Worm (Caenorhabditis elegans): ENCODE data around the gene W09D6.5.
A peak's percentile ranks its signal among the peaks of the same experiment; 100 is the strongest.

DNA sequence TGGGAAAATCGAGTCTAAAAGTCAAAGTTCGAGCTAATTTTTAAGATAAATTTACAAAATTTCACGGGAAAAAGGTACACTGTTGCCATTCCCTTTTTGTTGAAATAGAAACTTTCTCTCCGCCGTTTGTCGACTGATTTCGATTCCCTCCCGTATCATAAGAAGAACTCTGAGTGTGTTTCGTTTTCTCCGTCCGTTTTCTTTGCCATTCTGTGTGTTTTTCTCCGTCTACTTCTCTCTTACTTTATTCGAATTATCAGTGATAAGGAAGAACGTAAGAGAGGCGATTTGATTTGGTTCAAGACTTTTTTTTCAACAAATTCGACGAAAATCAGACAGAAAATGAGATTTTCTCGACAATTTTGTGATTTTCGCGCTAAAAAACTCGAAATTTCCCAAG, 41.7 kb upstream of the W09D6.5 start:
- no peak for TF ChIP-seq egl-27 (tag; optimal IDR thresholded peaks at IDR 0.05)
- TF ChIP-seq sea-2 (GFP tag; optimal IDR thresholded peaks at IDR 0.05): no peak
- no peak for TF ChIP-seq snpc-4 (tag; optimal IDR thresholded peaks at IDR 0.05)
- TF ChIP-seq ceh-9 (tag; optimal IDR thresholded peaks at IDR 0.05): no peak
- no peak for TF ChIP-seq elt-3 (tag; optimal IDR thresholded peaks at IDR 0.05)
- no peak for TF ChIP-seq fos-1 (tag; optimal IDR thresholded peaks at IDR 0.05)
- no peak for TF ChIP-seq nhr-67 (tag; optimal IDR thresholded peaks at IDR 0.05)
- peak; percentile 70 for TF ChIP-seq elt-2 (tag; optimal IDR thresholded peaks at IDR 0.05)
- TF ChIP-seq aly-2 (tag; optimal IDR thresholded peaks at IDR 0.05): no peak
- no peak for TF ChIP-seq nhr-12 (tag; optimal IDR thresholded peaks at IDR 0.05)
- no peak for TF ChIP-seq ztf-4 (tag; optimal IDR thresholded peaks at IDR 0.05)

Measured in whole organism, L3 larva.